Fruit fly (Drosophila melanogaster) whole organism, embryonic: Measurements from ENCODE around the gene CG13252.

Experiments used
- CG1024 ChIP-seq: fragments of 200-800 bp; sonication (Bioruptor generic); IDR thresholded peaks from 2 replicates; pipeline ENCODE4 v1.3.6; 2022; ENCODE audit warnings: missing biosample characterization, missing genetic modification characterization
- CG10267 ChIP-seq: fragments of 200-800 bp; sonication (Bioruptor generic); optimal IDR thresholded peaks from 2 replicates; lab custom pipeline; 2018; ENCODE audit warnings: missing biosample characterization, mild to moderate bottlenecking, missing genetic modification characterization, moderate library complexity
- CG12219 ChIP-seq: fragments of 200-800 bp; sonication (Bioruptor generic); optimal IDR thresholded peaks from 3 replicates; lab custom pipeline; 2018; ENCODE audit warnings: missing biosample characterization, mild to moderate bottlenecking, missing genetic modification characterization
- CG12391 ChIP-seq: fragments of 200-800 bp; sonication (Bioruptor generic); optimal IDR thresholded peaks from 3 replicates; lab custom pipeline; 2018; ENCODE audit warnings: missing biosample characterization, mild to moderate bottlenecking, missing genetic modification characterization, moderate library complexity
- CG13123 ChIP-seq: fragments of 200-800 bp; sonication (Bioruptor generic); optimal IDR thresholded peaks from 2 replicates; lab custom pipeline; 2016; ENCODE audit warnings: missing biosample characterization, missing genetic modification characterization
- CG15479 ChIP-seq: fragments of 200-800 bp; sonication (Bioruptor generic); optimal IDR thresholded peaks from 3 replicates; lab custom pipeline; 2019; ENCODE audit warnings: missing biosample characterization, mild to moderate bottlenecking, missing genetic modification characterization, moderate library complexity
- CG18599 ChIP-seq: fragments of 200-800 bp; sonication (Bioruptor generic); optimal IDR thresholded peaks from 3 replicates; lab custom pipeline; 2017; ENCODE audit warnings: missing biosample characterization, missing genetic modification characterization, mild to moderate bottlenecking, moderate library complexity, missing genetic modification reagents
- CG2678 ChIP-seq: fragments of 200-800 bp; sonication (Bioruptor generic); optimal IDR thresholded peaks from 3 replicates; lab custom pipeline; 2019; ENCODE audit warnings: missing biosample characterization, mild to moderate bottlenecking, missing genetic modification characterization, moderate library complexity
- CG2889 ChIP-seq: fragments of 200-800 bp; sonication (Bioruptor generic); IDR thresholded peaks from 3 replicates; pipeline ENCODE4 v1.3.6; 2022; ENCODE audit warnings: missing biosample characterization, missing genetic modification characterization
- CG4360 ChIP-seq: fragments of 200-800 bp; sonication (Bioruptor generic); IDR thresholded peaks from 2 replicates; pipeline ENCODE4 v1.3.6; 2022; ENCODE audit warnings: missing biosample characterization, missing genetic modification characterization
- CG4707 ChIP-seq: fragments of 200-800 bp; sonication (Bioruptor generic); optimal IDR thresholded peaks from 2 replicates; lab custom pipeline; 2018; ENCODE audit warnings: missing biosample characterization, mild to moderate bottlenecking, missing genetic modification characterization, moderate library complexity
- CG6791 ChIP-seq: fragments of 200-800 bp; sonication (Bioruptor generic); IDR thresholded peaks from 3 replicates; pipeline ENCODE4 v1.3.6; 2022; ENCODE audit warnings: missing biosample characterization, missing genetic modification characterization; ENCODE audit not compliant: partially characterized antibody
- CG8089 ChIP-seq: fragments of 200-800 bp; sonication (Bioruptor generic); optimal IDR thresholded peaks from 3 replicates; lab custom pipeline; 2016; ENCODE audit warnings: missing biosample characterization, missing genetic modification characterization
- CrebB ChIP-seq: fragments of 200-800 bp; sonication (Bioruptor generic); optimal IDR thresholded peaks from 3 replicates; lab custom pipeline; 2018; ENCODE audit warnings: missing biosample characterization, mild to moderate bottlenecking, missing genetic modification characterization
- Dek ChIP-seq: fragments of 200-800 bp; sonication (Bioruptor generic); optimal IDR thresholded peaks from 3 replicates; lab custom pipeline; 2019; ENCODE audit warnings: missing biosample characterization, mild to moderate bottlenecking, missing genetic modification characterization, moderate library complexity
- Doc2 ChIP-seq: fragments of 200-800 bp; sonication (Bioruptor generic); IDR thresholded peaks from 2 replicates; pipeline ENCODE4 v1.3.6; 2022; ENCODE audit warnings: missing biosample characterization, missing genetic modification characterization
- Dref ChIP-seq: fragments of 200-800 bp; sonication (Bioruptor generic); IDR thresholded peaks from 2 replicates; pipeline ENCODE4 v1.3.6; 2022; ENCODE audit warnings: missing biosample characterization, missing genetic modification characterization
- Drgx ChIP-seq: fragments of 200-800 bp; sonication (Bioruptor generic); IDR thresholded peaks from 2 replicates; pipeline ENCODE4 v1.3.6; 2022; ENCODE audit warnings: missing biosample characterization, missing genetic modification characterization
- ERR ChIP-seq: fragments of 200-800 bp; sonication (Bioruptor generic); optimal IDR thresholded peaks from 2 replicates; lab custom pipeline; 2016; ENCODE audit warnings: missing biosample characterization, missing genetic modification characterization
- Elba2 ChIP-seq: fragments of 200-800 bp; sonication (Bioruptor generic); optimal IDR thresholded peaks from 3 replicates; lab custom pipeline; 2016; ENCODE audit warnings: missing biosample characterization, missing genetic modification characterization
- Gsc ChIP-seq: fragments of 200-800 bp; sonication (Bioruptor generic); IDR thresholded peaks from 2 replicates; pipeline ENCODE4 v1.3.6; 2022; ENCODE audit warnings: missing biosample characterization, missing genetic modification characterization
- Oli ChIP-seq: fragments of 200-800 bp; sonication (Bioruptor generic); optimal IDR thresholded peaks from 2 replicates; lab custom pipeline; 2018; ENCODE audit warnings: missing biosample characterization, mild to moderate bottlenecking, missing genetic modification characterization, moderate library complexity
- PHDP ChIP-seq: fragments of 200-800 bp; sonication (Bioruptor generic); optimal IDR thresholded peaks from 3 replicates; lab custom pipeline; 2018; ENCODE audit warnings: missing biosample characterization, mild to moderate bottlenecking, missing genetic modification characterization, moderate library complexity
- Scr ChIP-seq: fragments of 200-800 bp; sonication (Bioruptor generic); IDR thresholded peaks from 2 replicates; pipeline ENCODE4 v1.3.6; 2022; ENCODE audit warnings: missing biosample characterization, missing genetic modification characterization; ENCODE audit not compliant: partially characterized antibody
- Six4 ChIP-seq: fragments of 200-800 bp; sonication (Bioruptor generic); optimal IDR thresholded peaks from 2 replicates; lab custom pipeline; 2016; ENCODE audit warnings: missing biosample characterization, missing genetic modification characterization
- TFAM ChIP-seq: fragments of 200-800 bp; sonication (Bioruptor generic); optimal IDR thresholded peaks from 2 replicates; lab custom pipeline; 2017; ENCODE audit warnings: missing biosample characterization, missing genetic modification characterization, inconsistent platforms
- ab ChIP-seq: fragments of 200-800 bp; sonication (Bioruptor generic); optimal IDR thresholded peaks from 2 replicates; lab custom pipeline; 2016; ENCODE audit warnings: missing biosample characterization, missing genetic modification characterization
- al ChIP-seq: fragments of 200-800 bp; sonication (Bioruptor generic); IDR thresholded peaks from 2 replicates; pipeline ENCODE4 v1.3.6; 2022; ENCODE audit warnings: missing biosample characterization, missing genetic modification characterization
- ato ChIP-seq: fragments of 200-800 bp; sonication (Bioruptor generic); IDR thresholded peaks from 2 replicates; pipeline ENCODE4 v1.3.6; 2022; ENCODE audit warnings: missing biosample characterization, missing genetic modification characterization; ENCODE audit not compliant: partially characterized antibody
- az2 ChIP-seq: fragments of 200-800 bp; sonication (Bioruptor generic); optimal IDR thresholded peaks from 3 replicates; lab custom pipeline; 2016; ENCODE audit warnings: missing biosample characterization, missing genetic modification characterization
- br ChIP-seq: fragments of >200 bp; optimal IDR thresholded peaks from 2 replicates; lab custom pipeline; 2017
- corto ChIP-seq: fragments of 200-800 bp; sonication (Bioruptor generic); optimal IDR thresholded peaks from 2 replicates; lab custom pipeline; 2016; ENCODE audit warnings: missing biosample characterization, mild to moderate bottlenecking, missing genetic modification characterization, moderate library complexity
- dati ChIP-seq: fragments of 200-800 bp; sonication (Bioruptor generic); IDR thresholded peaks from 2 replicates; pipeline ENCODE4 v1.3.6; 2022; ENCODE audit warnings: missing biosample characterization, missing genetic modification characterization
- disco-r ChIP-seq: fragments of 200-800 bp; sonication (Bioruptor generic); optimal IDR thresholded peaks from 2 replicates; lab custom pipeline; 2016; ENCODE audit warnings: missing biosample characterization, missing genetic modification characterization
- fd102C ChIP-seq: fragments of 200-800 bp; sonication (Bioruptor generic); optimal IDR thresholded peaks from 2 replicates; lab custom pipeline; 2018; ENCODE audit warnings: missing biosample characterization, mild to moderate bottlenecking, missing genetic modification characterization, moderate library complexity
- fd64A ChIP-seq: fragments of 200-800 bp; sonication (Bioruptor generic); optimal IDR thresholded peaks from 3 replicates; lab custom pipeline; 2018; ENCODE audit warnings: missing biosample characterization, mild to moderate bottlenecking, missing genetic modification characterization
- gce ChIP-seq: fragments of 200-800 bp; sonication (Bioruptor generic); IDR thresholded peaks from 3 replicates; pipeline ENCODE4 v1.3.6; 2022; ENCODE audit warnings: missing biosample characterization, missing genetic modification characterization
- gcm2 ChIP-seq: fragments of 200-800 bp; sonication (Bioruptor generic); optimal IDR thresholded peaks from 2 replicates; lab custom pipeline; 2016; ENCODE audit warnings: missing biosample characterization, missing genetic modification characterization
- grau ChIP-seq: fragments of 200-800 bp; optimal IDR thresholded peaks from 3 replicates; lab custom pipeline; 2019; ENCODE audit warnings: missing biosample characterization, mild to moderate bottlenecking, missing genetic modification characterization, moderate library complexity
- gro ChIP-seq: fragments of 200-800 bp; sonication (Bioruptor generic); optimal IDR thresholded peaks from 2 replicates; lab custom pipeline; 2016; ENCODE audit warnings: missing biosample characterization, missing genetic modification characterization
- her ChIP-seq: fragments of 200-800 bp; sonication (Bioruptor generic); optimal IDR thresholded peaks from 2 replicates; lab custom pipeline; 2016; ENCODE audit warnings: missing biosample characterization, missing genetic modification characterization
- nau ChIP-seq: fragments of 200-800 bp; sonication (Bioruptor generic); optimal IDR thresholded peaks from 3 replicates; lab custom pipeline; 2017; ENCODE audit warnings: missing biosample characterization, mild to moderate bottlenecking, missing genetic modification characterization, missing genetic modification reagents
- pita ChIP-seq: fragments of 200-800 bp; sonication (Bioruptor generic); optimal IDR thresholded peaks from 2 replicates; lab custom pipeline; 2017; ENCODE audit warnings: missing biosample characterization, mild to moderate bottlenecking, missing genetic modification characterization
- prd ChIP-seq, 3 experiments: fragments of >200 bp in 2 of 3; fragments of 200-800 bp in 1 of 3; sonication (Bioruptor generic) in 1 of 3; optimal IDR thresholded peaks in 2 of 3; IDR thresholded peaks in 1 of 3; 2 replicates in 2 of 3; 3 replicates in 1 of 3; pipeline versions ENCODE4 v1.3.6 to Lab custom; 2017 to 2022; ENCODE audit warnings: missing biosample characterization in 1 of 3, missing genetic modification characterization in 1 of 3
- rib ChIP-seq: fragments of 200-800 bp; sonication (Bioruptor generic); IDR thresholded peaks from 2 replicates; pipeline ENCODE4 v1.3.6; 2022; ENCODE audit warnings: missing biosample characterization, missing genetic modification characterization
- run ChIP-seq: fragments of 200-800 bp; sonication (Bioruptor generic); optimal IDR thresholded peaks from 3 replicates; lab custom pipeline; 2018; ENCODE audit warnings: missing biosample characterization, mild to moderate bottlenecking, missing genetic modification characterization
- sens-2 ChIP-seq: fragments of 200-800 bp; sonication (Bioruptor generic); IDR thresholded peaks from 2 replicates; pipeline ENCODE4 v1.3.6; 2022; ENCODE audit warnings: missing biosample characterization, missing genetic modification characterization
- wdn ChIP-seq: fragments of 200-800 bp; sonication (Bioruptor generic); IDR thresholded peaks from 2 replicates; pipeline ENCODE4 v1.3.6; 2022; ENCODE audit warnings: missing biosample characterization, missing genetic modification characterization
- wor ChIP-seq: fragments of 200-800 bp; sonication (Bioruptor generic); IDR thresholded peaks from 2 replicates; pipeline ENCODE4 v1.3.6; 2022; ENCODE audit warnings: missing biosample characterization, missing genetic modification characterization
- zfh2 ChIP-seq: fragments of 200-800 bp; sonication (Bioruptor generic); optimal IDR thresholded peaks from 2 replicates; lab custom pipeline; 2016; ENCODE audit warnings: missing biosample characterization, missing genetic modification characterization

The CG13252 gene

dm6 chr3L:20710475-20711177 is 19.8 kb upstream of the CG13252 start (continued):
- TF ChIP-seq corto (GFP tag; lab: Kevin White, UChicago) (no peak), CrebB (tag; lab: Kevin White, UChicago) (no peak), Six4 (GFP tag; lab: Kevin White, UChicago) (peak; percentile 4), az2 (GFP tag; lab: Kevin White, UChicago) (peak; percentile 32), al (GFP tag; lab: Robert Waterston, UW) (no peak), gcm2 (GFP tag; lab: Kevin White, UChicago) (no peak), TFAM (GFP tag; lab: Kevin White, UChicago) (no peak), sens-2 (GFP tag; lab: Robert Waterston, UW) (no peak), dati (no peak), CG2889 (GFP tag; lab: Robert Waterston, UW) (no peak), gce (GFP tag; lab: Robert Waterston, UW) (no peak), Oli (tag; lab: Kevin White, UChicago) (peak; percentile 31), disco-r (GFP tag; lab: Kevin White, UChicago) (no peak), ato (GFP tag; lab: Robert Waterston, UW) (no peak), wor (no peak), Gsc (GFP tag; lab: Robert Waterston, UW) (no peak), CG18599 (peak; percentile 54), ERR (GFP tag; lab: Kevin White, UChicago) (no peak), pita (GFP tag; lab: Kevin White, UChicago) (no peak), Elba2 (GFP tag; lab: Kevin White, UChicago) (no peak), CG8089 (GFP tag; lab: Kevin White, UChicago) (no peak), Dek (tag; lab: Kevin White, UChicago) (no peak), gro (GFP tag; lab: Kevin White, UChicago) (no peak), run (tag; lab: Kevin White, UChicago) (no peak), CG12219 (GFP tag; lab: Kevin White, UChicago) (peak; percentile 0), CG4707 (GFP tag; lab: Kevin White, UChicago) (no peak), Scr (GFP tag; lab: Robert Waterston, UW) (no peak), her (GFP tag; lab: Kevin White, UChicago) (no peak), Dref (GFP tag; lab: Robert Waterston, UW) (no peak), Drgx (no peak; the same call in 1 of the 2 replicates), zfh2 (GFP tag; lab: Kevin White, UChicago) (no peak), nau (GFP tag; lab: Kevin White, UChicago) (no peak), Doc2 (GFP tag; lab: Robert Waterston, UW) (no peak), CG12391 (peak; percentile 55), CG10267 (tag; lab: Kevin White, UChicago) (peak; percentile 52), prd (optimal IDR thresholded peaks at IDR 0.05; lab: Kevin White, UChicago) (no peak), prd (GFP tag; IDR thresholded peaks at IDR 0.05; lab: Robert Waterston, UW) (peak; percentile 62; the same call in 1 of the 3 replicates), wdn (GFP tag; lab: Robert Waterston, UW) (no peak), grau (tag; lab: Kevin White, UChicago) (peak; percentile 41), fd64A (GFP tag; lab: Kevin White, UChicago) (no peak), rib (GFP tag; lab: Robert Waterston, UW) (no peak), CG13123 (GFP tag; lab: Kevin White, UChicago) (no peak), fd102C (GFP tag; lab: Kevin White, UChicago) (no peak), CG4360 (no peak), PHDP (tag; lab: Kevin White, UChicago) (peak; percentile 32), CG6791 (GFP tag; lab: Robert Waterston, UW) (no peak), CG15479 (GFP tag; lab: Kevin White, UChicago) (no peak), br (lab: Kevin White, UChicago) (no peak), ab (GFP tag; lab: Kevin White, UChicago) (no peak), CG1024 (GFP tag; lab: Robert Waterston, UW) (peak; percentile 31; the same call in 1 of the 2 replicates), CG2678 (tag; lab: Kevin White, UChicago) (peak; percentile 54)
